Worm (Caenorhabditis elegans): ENCODE results near the gene srh-255.

DNA sequence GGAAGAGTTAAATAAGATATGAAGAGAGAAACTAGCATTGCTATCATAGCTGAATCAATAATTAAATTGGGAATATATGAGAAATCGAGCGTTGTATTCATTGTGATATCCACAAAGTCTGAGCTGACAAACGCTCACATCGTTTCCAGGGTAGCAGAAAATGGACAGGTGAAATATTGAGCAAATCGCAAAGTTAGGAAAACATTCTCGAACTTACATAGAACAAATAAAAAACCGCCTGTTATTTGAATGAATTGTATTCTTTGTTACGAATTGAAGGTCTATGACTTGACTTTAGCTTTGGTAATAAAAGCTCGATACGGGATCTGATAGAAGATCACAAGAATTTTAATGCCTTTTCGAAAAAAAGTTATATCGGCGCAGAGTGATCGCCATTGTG, 28.9 kb upstream of the srh-255 start, which contains the start of gene srz-94:
- no peak for TF ChIP-seq ref-1 (GFP tag; conservative IDR thresholded peaks at IDR 0.05)
- no peak for TF ChIP-seq flt-1 (GFP tag; IDR thresholded peaks at IDR 0.05)
- TF ChIP-seq tab-1 (GFP tag; IDR thresholded peaks at IDR 0.05) = no peak
- no peak for TF ChIP-seq klf-2 (GFP tag; conservative IDR thresholded peaks at IDR 0.05)
- TF ChIP-seq T22C8.4 (GFP tag; IDR thresholded peaks at IDR 0.05) = no peak
- TF ChIP-seq ztf-23 (GFP tag; IDR thresholded peaks at IDR 0.05) = no peak
- TF ChIP-seq med-1 (GFP tag; optimal IDR thresholded peaks at IDR 0.05; ENCODE audit: insufficient read depth) = no peak
- no peak for TF ChIP-seq cog-1 (tag; optimal IDR thresholded peaks at IDR 0.05)
- no peak for TF ChIP-seq ztf-29 (GFP tag; IDR thresholded peaks at IDR 0.05)

Measured in whole organism, midembryonic.